Fruit fly (Drosophila melanogaster) whole organism, embryonic: Measurements from ENCODE around the gene IFT54.

Experiments
- Atf-2 ChIP-seq: fragments of 200-800 bp; sonication (Bioruptor generic); optimal IDR thresholded peaks from 2 replicates; lab custom pipeline; 2016; ENCODE audit warnings: missing biosample characterization, missing genetic modification characterization
- Bgb ChIP-seq: fragments of 200-800 bp; sonication (Bioruptor generic); IDR thresholded peaks from 2 replicates; pipeline ENCODE4 v1.3.6; 2022; ENCODE audit warnings: missing biosample characterization, missing genetic modification characterization; ENCODE audit not compliant: partially characterized antibody
- CG10462 ChIP-seq: fragments of 200-800 bp; sonication (Bioruptor generic); optimal IDR thresholded peaks from 2 replicates; lab custom pipeline; 2016; ENCODE audit warnings: missing biosample characterization, missing genetic modification characterization
- CG10565 ChIP-seq: fragments of 200-800 bp; sonication (Bioruptor generic); optimal IDR thresholded peaks from 3 replicates; lab custom pipeline; 2016; ENCODE audit warnings: missing biosample characterization, mild to moderate bottlenecking, missing genetic modification characterization
- CG11504 ChIP-seq: fragments of 200-800 bp; sonication (Bioruptor generic); optimal IDR thresholded peaks from 3 replicates; lab custom pipeline; 2019; ENCODE audit warnings: missing biosample characterization, mild to moderate bottlenecking, missing genetic modification characterization, moderate library complexity
- CG12219 ChIP-seq: fragments of 200-800 bp; sonication (Bioruptor generic); optimal IDR thresholded peaks from 3 replicates; lab custom pipeline; 2018; ENCODE audit warnings: missing biosample characterization, mild to moderate bottlenecking, missing genetic modification characterization
- CG13287 ChIP-seq: fragments of 200-800 bp; sonication (Bioruptor generic); IDR thresholded peaks from 2 replicates; pipeline ENCODE4 v1.3.6; 2022; ENCODE audit warnings: missing biosample characterization, missing genetic modification characterization; ENCODE audit not compliant: partially characterized antibody
- CG13296 ChIP-seq: fragments of 200-800 bp; sonication (Bioruptor generic); optimal IDR thresholded peaks from 3 replicates; lab custom pipeline; 2018; ENCODE audit warnings: missing biosample characterization, mild to moderate bottlenecking, missing genetic modification characterization
- CG14710 ChIP-seq: fragments of 200-800 bp; sonication (Bioruptor generic); optimal IDR thresholded peaks from 3 replicates; lab custom pipeline; 2019; ENCODE audit warnings: missing biosample characterization, mild to moderate bottlenecking, missing genetic modification characterization, moderate library complexity
- CG16813 ChIP-seq: fragments of 200-800 bp; sonication (Bioruptor generic); IDR thresholded peaks from 3 replicates; pipeline ENCODE4 v1.3.6; 2022; ENCODE audit warnings: missing biosample characterization, missing genetic modification characterization; ENCODE audit not compliant: partially characterized antibody
- CG33213 ChIP-seq: fragments of 200-800 bp; sonication (Bioruptor generic); optimal IDR thresholded peaks from 3 replicates; lab custom pipeline; 2016; ENCODE audit warnings: missing biosample characterization, missing genetic modification characterization
- CG3995 ChIP-seq: fragments of 200-800 bp; sonication (Bioruptor generic); optimal IDR thresholded peaks from 3 replicates; lab custom pipeline; 2016; ENCODE audit warnings: missing biosample characterization, missing genetic modification characterization
- CG4404 ChIP-seq: fragments of 200-800 bp; sonication (Bioruptor generic); IDR thresholded peaks from 2 replicates; pipeline ENCODE4 v1.3.6; 2022; ENCODE audit warnings: missing biosample characterization, missing genetic modification characterization
- CG4617 ChIP-seq: fragments of 200-800 bp; sonication (Bioruptor generic); optimal IDR thresholded peaks from 3 replicates; lab custom pipeline; 2016; ENCODE audit warnings: missing biosample characterization, missing genetic modification characterization, borderline replicate concordance
- CG5953 ChIP-seq: fragments of 200-800 bp; sonication (Bioruptor generic); IDR thresholded peaks from 2 replicates; pipeline ENCODE4 v1.3.6; 2022; ENCODE audit warnings: missing biosample characterization, missing genetic modification characterization
- CG6854 ChIP-seq: fragments of 200-800 bp; sonication (Bioruptor generic); optimal IDR thresholded peaks from 3 replicates; lab custom pipeline; 2017; ENCODE audit warnings: missing biosample characterization, mild to moderate bottlenecking, missing genetic modification characterization
- D19B ChIP-seq: fragments of 200-800 bp; sonication (Bioruptor generic); optimal IDR thresholded peaks from 2 replicates; lab custom pipeline; 2017; ENCODE audit warnings: missing biosample characterization, mild to moderate bottlenecking, missing genetic modification characterization
- Dbx ChIP-seq: fragments of 200-800 bp; sonication (Bioruptor generic); IDR thresholded peaks from 3 replicates; pipeline ENCODE4 v1.3.6; 2022; ENCODE audit warnings: missing biosample characterization, missing genetic modification characterization
- Doc3 ChIP-seq: fragments of 200-800 bp; sonication (Bioruptor generic); IDR thresholded peaks from 3 replicates; pipeline ENCODE4 v1.3.6; 2022; ENCODE audit warnings: missing biosample characterization, missing genetic modification characterization; ENCODE audit not compliant: partially characterized antibody
- E2f1 ChIP-seq: fragments of 200-800 bp; sonication (Bioruptor generic); IDR thresholded peaks from 2 replicates; pipeline ENCODE4 v1.3.6; 2022; ENCODE audit warnings: missing biosample characterization, missing genetic modification characterization
- E2f2 ChIP-seq: fragments of 200-800 bp; sonication (Bioruptor generic); IDR thresholded peaks from 2 replicates; pipeline ENCODE4 v1.3.6; 2022; ENCODE audit warnings: missing biosample characterization, missing genetic modification characterization
- Fer3 ChIP-seq: fragments of 200-800 bp; sonication (Bioruptor generic); optimal IDR thresholded peaks from 2 replicates; lab custom pipeline; 2018; ENCODE audit warnings: missing biosample characterization, mild to moderate bottlenecking, missing genetic modification characterization, moderate library complexity
- Hmr ChIP-seq: fragments of 200-800 bp; sonication (Bioruptor generic); optimal IDR thresholded peaks from 3 replicates; lab custom pipeline; 2017; ENCODE audit warnings: mild to moderate bottlenecking, missing biosample characterization, missing genetic modification reagents, missing genetic modification characterization
- Med ChIP-seq: fragments of 200-800 bp; sonication (Bioruptor generic); peaks from one replicate; lab custom pipeline; 2016; ENCODE audit warnings: missing biosample characterization, missing genetic modification characterization, mild to moderate bottlenecking, inconsistent platforms, moderate library complexity
- NC2α ChIP-seq: fragments of 200-800 bp; sonication (Bioruptor generic); optimal IDR thresholded peaks from 2 replicates; lab custom pipeline; 2016; ENCODE audit warnings: missing biosample characterization, missing genetic modification characterization
- NK7.1 ChIP-seq: fragments of 200-800 bp; sonication (Bioruptor generic); optimal IDR thresholded peaks from 3 replicates; lab custom pipeline; 2016; ENCODE audit warnings: missing biosample characterization, missing genetic modification characterization
- Nf-YB ChIP-seq: fragments of 200-800 bp; sonication (Bioruptor generic); optimal IDR thresholded peaks from 3 replicates; lab custom pipeline; 2019; ENCODE audit warnings: missing biosample characterization, mild to moderate bottlenecking, missing genetic modification characterization, moderate library complexity
- Scr ChIP-seq: fragments of 200-800 bp; sonication (Bioruptor generic); IDR thresholded peaks from 2 replicates; pipeline ENCODE4 v1.3.6; 2022; ENCODE audit warnings: missing biosample characterization, missing genetic modification characterization; ENCODE audit not compliant: partially characterized antibody
- Side ChIP-seq: fragments of 200-800 bp; sonication (Bioruptor generic); optimal IDR thresholded peaks from 2 replicates; lab custom pipeline; 2016; ENCODE audit warnings: missing biosample characterization, missing genetic modification characterization
- Taf1 ChIP-seq: fragments of 200-800 bp; sonication (Bioruptor generic); IDR thresholded peaks from 2 replicates; pipeline ENCODE4 v1.3.6; 2022; ENCODE audit warnings: missing biosample characterization, missing genetic modification characterization
- Trl ChIP-seq, 3 experiments: fragments of >200 bp in 2 of 3; fragments of 200-800 bp in 1 of 3; sonication (Bioruptor generic) in 1 of 3; optimal IDR thresholded peaks; 2 replicates in 1 of 3; 3 replicates in 2 of 3; lab custom pipeline; 2016 to 2017; ENCODE audit warnings: missing biosample characterization in 1 of 3, missing genetic modification characterization in 1 of 3
- amos ChIP-seq: fragments of 200-800 bp; sonication (Bioruptor generic); IDR thresholded peaks from 2 replicates; pipeline ENCODE4 v1.3.6; 2022; ENCODE audit warnings: missing biosample characterization, missing genetic modification characterization; ENCODE audit not compliant: partially characterized antibody
- bbx ChIP-seq: fragments of 200-800 bp; sonication (Bioruptor generic); IDR thresholded peaks from 2 replicates; pipeline ENCODE4 v1.3.6; 2022; ENCODE audit warnings: missing biosample characterization, missing genetic modification characterization; ENCODE audit not compliant: partially characterized antibody
- crc ChIP-seq: fragments of 200-800 bp; sonication (Bioruptor generic); optimal IDR thresholded peaks from 2 replicates; lab custom pipeline; 2016; ENCODE audit warnings: missing biosample characterization, missing genetic modification characterization
- croc ChIP-seq: fragments of 200-800 bp; sonication (Bioruptor generic); conservative IDR thresholded peaks from 3 replicates; pipeline ENCODE4 v1.3.6; 2022; ENCODE audit warnings: missing biosample characterization, missing genetic modification characterization
- crol ChIP-seq: fragments of 200-800 bp; sonication (Bioruptor generic); IDR thresholded peaks from 2 replicates; pipeline ENCODE4 v1.3.6; 2022; ENCODE audit warnings: missing biosample characterization, missing genetic modification characterization
- danr ChIP-seq: fragments of 200-800 bp; sonication (Bioruptor generic); IDR thresholded peaks from 2 replicates; pipeline ENCODE4 v1.3.6; 2022; ENCODE audit warnings: missing biosample characterization, missing genetic modification characterization
- dmrt11E ChIP-seq: fragments of 200-800 bp; sonication (Bioruptor generic); optimal IDR thresholded peaks from 3 replicates; lab custom pipeline; 2018; ENCODE audit warnings: missing biosample characterization, mild to moderate bottlenecking, missing genetic modification characterization, moderate library complexity
- lmd ChIP-seq: fragments of 200-800 bp; sonication (Bioruptor generic); IDR thresholded peaks from 2 replicates; pipeline ENCODE4 v1.3.6; 2022; ENCODE audit warnings: missing biosample characterization, missing genetic modification characterization
- lov ChIP-seq, 2 experiments: fragments of 200-800 bp in 1 of 2; fragments of >200 bp in 1 of 2; sonication (Bioruptor generic) in 1 of 2; IDR thresholded peaks in 1 of 2; optimal IDR thresholded peaks in 1 of 2; 2 replicates in 1 of 2; 3 replicates in 1 of 2; pipeline versions ENCODE4 v1.3.6 to Lab custom; 2017 to 2022; ENCODE audit warnings: missing biosample characterization in 1 of 2, missing genetic modification characterization in 1 of 2
- rib ChIP-seq: fragments of 200-800 bp; sonication (Bioruptor generic); IDR thresholded peaks from 2 replicates; pipeline ENCODE4 v1.3.6; 2022; ENCODE audit warnings: missing biosample characterization, missing genetic modification characterization
- row ChIP-seq: fragments of 200-800 bp; sonication (Bioruptor generic); IDR thresholded peaks from 3 replicates; pipeline ENCODE4 v1.3.6; 2022; ENCODE audit warnings: missing biosample characterization, missing genetic modification characterization
- schlank ChIP-seq: fragments of 200-800 bp; sonication (Bioruptor generic); optimal IDR thresholded peaks from 2 replicates; lab custom pipeline; 2018; ENCODE audit warnings: missing biosample characterization, mild to moderate bottlenecking, missing genetic modification characterization
- sisA ChIP-seq: fragments of 200-800 bp; sonication (Bioruptor generic); IDR thresholded peaks from 2 replicates; pipeline ENCODE4 v1.3.6; 2022; ENCODE audit warnings: missing biosample characterization, missing genetic modification characterization
- stwl ChIP-seq: fragments of 200-800 bp; sonication (Bioruptor generic); optimal IDR thresholded peaks from 3 replicates; lab custom pipeline; 2018; ENCODE audit warnings: missing biosample characterization, mild to moderate bottlenecking, missing genetic modification characterization, moderate library complexity
- tna ChIP-seq: fragments of 200-800 bp; sonication (Bioruptor generic); IDR thresholded peaks from 2 replicates; pipeline ENCODE4 v1.3.6; 2022; ENCODE audit warnings: missing biosample characterization, missing genetic modification characterization; ENCODE audit not compliant: partially characterized antibody
- zfh2 ChIP-seq: fragments of 200-800 bp; sonication (Bioruptor generic); optimal IDR thresholded peaks from 2 replicates; lab custom pipeline; 2016; ENCODE audit warnings: missing biosample characterization, missing genetic modification characterization

The IFT54 gene

dm6 chr3R:14298078-14298896, 3.9 kb upstream of the IFT54 start (continued):
- no peak for TF ChIP-seq Atf-2 (GFP tag; lab: Kevin White, UChicago)
- no peak for TF ChIP-seq Taf1 (GFP tag; lab: Robert Waterston, UW)
- peak; percentile 40 for TF ChIP-seq CG14710 (tag; lab: Kevin White, UChicago)
- TF ChIP-seq crc (GFP tag; lab: Kevin White, UChicago) = no peak
- TF ChIP-seq lov (optimal IDR thresholded peaks at IDR 0.05; lab: Kevin White, UChicago) = no peak
- TF ChIP-seq lov (GFP tag; IDR thresholded peaks at IDR 0.05; lab: Robert Waterston, UW) = 0 out of 3 replicates have a peak, but pooled peaks have one; percentile 3
- peak; percentile 39 to 46 for TF ChIP-seq Trl (optimal IDR thresholded peaks at IDR 0.05; lab: Kevin White, UChicago)
- no peak for TF ChIP-seq Trl (GFP tag; optimal IDR thresholded peaks at IDR 0.05; lab: Kevin White, UChicago)
- no peak for TF ChIP-seq CG12219 (GFP tag; lab: Kevin White, UChicago)
- TF ChIP-seq CG11504 = no peak
- no peak for TF ChIP-seq sisA (GFP tag; lab: Robert Waterston, UW)
- no peak for TF ChIP-seq Doc3
- peak; percentile 18 for TF ChIP-seq stwl (tag; lab: Kevin White, UChicago)
- TF ChIP-seq CG13287 (GFP tag; lab: Robert Waterston, UW) = 0 out of 2 replicates have a peak, but pooled peaks have one; percentile 23
- 0 out of 3 replicates have a peak, but pooled peaks have one; percentile 10 for TF ChIP-seq CG16813
- TF ChIP-seq lmd = no peak
- TF ChIP-seq CG3995 = peak; percentile 67
- TF ChIP-seq CG13296 (GFP tag; lab: Kevin White, UChicago) = no peak
- TF ChIP-seq CG33213 (GFP tag; lab: Kevin White, UChicago) = no peak
- TF ChIP-seq CG6854 = no peak
- TF ChIP-seq CG10565 (GFP tag; lab: Kevin White, UChicago) = no peak
- TF ChIP-seq Fer3 (tag; lab: Kevin White, UChicago) = no peak
- TF ChIP-seq Hmr (GFP tag; lab: Kevin White, UChicago) = no peak
- no peak for TF ChIP-seq CG5953 (GFP tag; lab: Robert Waterston, UW)
- TF ChIP-seq zfh2 = no peak
- no peak for TF ChIP-seq D19B
- no peak for TF ChIP-seq Nf-YB
- peak; percentile 93 for TF ChIP-seq E2f2 (GFP tag; lab: Robert Waterston, UW)
- TF ChIP-seq CG4617 = peak; percentile 82
- TF ChIP-seq schlank (tag; lab: Kevin White, UChicago) = no peak
- peak; percentile 28; the same call in 1 of the 2 replicates for TF ChIP-seq rib (GFP tag; lab: Robert Waterston, UW)
- TF ChIP-seq tna (GFP tag; lab: Robert Waterston, UW) = no peak
- TF ChIP-seq danr (GFP tag; lab: Robert Waterston, UW) = no peak
- no peak for TF ChIP-seq CG4404 (GFP tag; lab: Robert Waterston, UW)
- no peak for TF ChIP-seq CG10462 (GFP tag; lab: Kevin White, UChicago)
- TF ChIP-seq crol (GFP tag; lab: Robert Waterston, UW) = 0 out of 2 replicates have a peak, but pooled peaks have one; percentile 34
- TF ChIP-seq croc (GFP tag; lab: Robert Waterston, UW) = no peak
- TF ChIP-seq Med (GFP tag; lab: Kevin White, UChicago) = peak; percentile 54
- no peak for TF ChIP-seq NC2α
- no peak for TF ChIP-seq NK7.1 (GFP tag; lab: Kevin White, UChicago)
- no peak for TF ChIP-seq Scr
- TF ChIP-seq row (GFP tag; lab: Robert Waterston, UW) = no peak
- TF ChIP-seq bbx (GFP tag; lab: Robert Waterston, UW) = 0 out of 2 replicates have a peak, but pooled peaks have one; percentile 22
- TF ChIP-seq Side (GFP tag; lab: Kevin White, UChicago) = peak; percentile 4
- TF ChIP-seq Bgb (GFP tag; lab: Robert Waterston, UW) = no peak
- TF ChIP-seq dmrt11E (tag; lab: Kevin White, UChicago) = no peak
- TF ChIP-seq amos (GFP tag; lab: Robert Waterston, UW) = no peak
- no peak for TF ChIP-seq Dbx (GFP tag; lab: Robert Waterston, UW)
- no peak for TF ChIP-seq E2f1 (GFP tag; lab: Robert Waterston, UW)
